Fruit fly (Drosophila melanogaster) whole organism, pupa: ENCODE measurements around the gene Cpr65Au.

ENCODE experiments used
- CG4496 ChIP-seq: fragments of 200-800 bp; sonication (Bioruptor generic); IDR thresholded peaks from 3 replicates; pipeline ENCODE4 v1.3.6; 2022; ENCODE audit warnings: missing biosample characterization, missing genetic modification characterization
- D1 ChIP-seq: fragments of 200-800 bp; sonication (Bioruptor generic); optimal IDR thresholded peaks from 2 replicates; lab custom pipeline; 2018; ENCODE audit warnings: missing biosample characterization, mild to moderate bottlenecking, missing genetic modification characterization, moderate library complexity

dm6 chr3L:6154951-6155394 lies 23.1 kb upstream of the Cpr65Au start:
- TF ChIP-seq D1 = no peak
- peak; percentile 77 for TF ChIP-seq CG4496
